Worm (Caenorhabditis elegans) whole organism, late embryonic: ENCODE data around the gene F55A11.8.

Source experiments
- C08G9.2 ChIP-seq: sonication (generic microtip); optimal IDR thresholded peaks from 2 replicates; lab custom pipeline; 2016; ENCODE audit warnings: mild to moderate bottlenecking, missing genetic modification characterization, moderate library complexity, missing compliant biosample characterization
- C38D4.7 ChIP-seq: fragments of 200-800 bp; sonication (Bioruptor generic); optimal IDR thresholded peaks from 2 replicates; lab custom pipeline; 2018; ENCODE audit warnings: mild to moderate bottlenecking, missing genetic modification characterization, moderate library complexity, missing compliant biosample characterization
- F13H6.1 ChIP-seq: sonication (generic microtip); optimal IDR thresholded peaks from 2 replicates; lab custom pipeline; 2016; ENCODE audit warnings: missing genetic modification characterization, missing compliant biosample characterization
- K09A11.1 ChIP-seq: sonication (generic microtip); optimal IDR thresholded peaks from 2 replicates; lab custom pipeline; 2017; ENCODE audit warnings: antibody characterized with exemption, mild to moderate bottlenecking, missing genetic modification characterization, missing compliant biosample characterization; ENCODE audit not compliant: insufficient read depth
- T23F11.4 ChIP-seq: fragments of 200-800 bp; sonication (Bioruptor generic); optimal IDR thresholded peaks from 2 replicates; lab custom pipeline; 2018; ENCODE audit warnings: mild to moderate bottlenecking, missing genetic modification characterization, missing compliant biosample characterization
- Y22D7AL.16 ChIP-seq: sonication (generic microtip); optimal IDR thresholded peaks from 2 replicates; lab custom pipeline; 2016; ENCODE audit warnings: missing genetic modification characterization, missing compliant biosample characterization
- ama-1 ChIP-seq: fragments of 150-350 bp; optimal IDR thresholded peaks from 2 replicates; lab custom pipeline; 2014
- ceh-14 ChIP-seq: sonication (generic microtip); optimal IDR thresholded peaks from 2 replicates; lab custom pipeline; 2016; ENCODE audit warnings: missing genotype, missing genetic modification characterization, missing compliant biosample characterization
- ceh-18 ChIP-seq: sonication (generic microtip); optimal IDR thresholded peaks from 2 replicates; lab custom pipeline; 2016; ENCODE audit warnings: missing genetic modification characterization, missing compliant biosample characterization
- ceh-19 ChIP-seq: fragments of 200-800 bp; sonication (Bioruptor generic); optimal IDR thresholded peaks from 2 replicates; lab custom pipeline; 2018; ENCODE audit warnings: mild to moderate bottlenecking, missing genetic modification characterization, missing compliant biosample characterization
- ceh-24 ChIP-seq: sonication (generic microtip); optimal IDR thresholded peaks from 2 replicates; lab custom pipeline; 2016; ENCODE audit warnings: mild to moderate bottlenecking, missing genetic modification characterization, missing compliant biosample characterization
- ceh-30 ChIP-seq: fragments of 150-350 bp; optimal IDR thresholded peaks from 2 replicates; lab custom pipeline; 2014; ENCODE audit warnings: missing biosample characterization, missing genetic modification characterization
- ceh-34 ChIP-seq: sonication (generic microtip); optimal IDR thresholded peaks from 2 replicates; lab custom pipeline; 2016; ENCODE audit warnings: mild to moderate bottlenecking, missing genetic modification characterization, missing compliant biosample characterization
- ceh-45 ChIP-seq: fragments of 200-800 bp; sonication (Bioruptor generic); IDR thresholded peaks from 2 replicates; pipeline ENCODE4 v1.3.6; 2022; ENCODE audit warnings: missing genetic modification reagents, missing genetic modification characterization, missing compliant biosample characterization
- ceh-48 ChIP-seq: sonication (generic microtip); optimal IDR thresholded peaks from 2 replicates; lab custom pipeline; 2016; ENCODE audit warnings: missing genetic modification characterization, inconsistent platforms, missing compliant biosample characterization
- ceh-6 ChIP-seq: fragments of 200-800 bp; sonication (Bioruptor generic); optimal IDR thresholded peaks from 2 replicates; lab custom pipeline; 2018; ENCODE audit warnings: mild to moderate bottlenecking, missing genetic modification characterization, missing compliant biosample characterization
- ceh-9 ChIP-seq: sonication (generic microtip); optimal IDR thresholded peaks from 2 replicates; lab custom pipeline; 2016; ENCODE audit warnings: mild to moderate bottlenecking, missing genetic modification characterization, inconsistent platforms, missing compliant biosample characterization
- dve-1 ChIP-seq: sonication (generic microtip); optimal IDR thresholded peaks from 2 replicates; lab custom pipeline; 2017; ENCODE audit warnings: antibody characterized with exemption, mild to moderate bottlenecking, missing genetic modification characterization, missing compliant biosample characterization
- elt-2 ChIP-seq: sonication (generic microtip); optimal IDR thresholded peaks from 2 replicates; lab custom pipeline; 2016; ENCODE audit warnings: missing genetic modification reagents, missing genetic modification characterization, missing compliant biosample characterization
- elt-4 ChIP-seq: sonication (generic microtip); optimal IDR thresholded peaks from 2 replicates; lab custom pipeline; 2016; ENCODE audit warnings: missing genetic modification characterization, missing compliant biosample characterization
- ets-4 ChIP-seq: sonication (generic microtip); optimal IDR thresholded peaks from 2 replicates; lab custom pipeline; 2016; ENCODE audit warnings: missing genetic modification characterization, missing compliant biosample characterization
- fkh-10 ChIP-seq: fragments of 150-350 bp; optimal IDR thresholded peaks from 2 replicates; lab custom pipeline; 2014; ENCODE audit warnings: missing biosample characterization, missing genetic modification reagents, missing genetic modification characterization
- hlh-13 ChIP-seq: fragments of 200-800 bp; sonication (Bioruptor generic); optimal IDR thresholded peaks from 2 replicates; lab custom pipeline; 2018; ENCODE audit warnings: mild to moderate bottlenecking, missing genetic modification characterization, missing compliant biosample characterization
- hlh-15 ChIP-seq: sonication (generic microtip); optimal IDR thresholded peaks from 2 replicates; lab custom pipeline; 2016; ENCODE audit warnings: missing genetic modification characterization, missing compliant biosample characterization
- hlh-6 ChIP-seq: sonication (generic microtip); optimal IDR thresholded peaks from 2 replicates; lab custom pipeline; 2016; ENCODE audit warnings: missing genotype, missing genetic modification characterization, missing compliant biosample characterization
- mec-3 ChIP-seq: sonication (generic microtip); optimal IDR thresholded peaks from 2 replicates; lab custom pipeline; 2016; ENCODE audit warnings: borderline replicate concordance, missing genetic modification characterization, missing compliant biosample characterization
- nhr-11 ChIP-seq: fragments of 150-350 bp; optimal IDR thresholded peaks from 2 replicates; lab custom pipeline; 2014; ENCODE audit warnings: missing biosample characterization, missing genetic modification characterization
- npax-4 ChIP-seq: sonication (generic microtip); optimal IDR thresholded peaks from 2 replicates; lab custom pipeline; 2016; ENCODE audit warnings: missing genetic modification characterization, missing compliant biosample characterization
- odd-2 ChIP-seq: sonication (generic microtip); optimal IDR thresholded peaks from 2 replicates; lab custom pipeline; 2017; ENCODE audit warnings: antibody characterized with exemption, mild to moderate bottlenecking, missing genetic modification characterization, missing compliant biosample characterization
- pat-9 ChIP-seq: fragments of 200-800 bp; sonication (Bioruptor generic); optimal IDR thresholded peaks from 2 replicates; lab custom pipeline; 2018; ENCODE audit warnings: mild to moderate bottlenecking, missing genetic modification characterization, moderate library complexity, missing compliant biosample characterization
- pha-4 ChIP-seq: fragments of 150-350 bp; optimal IDR thresholded peaks from 2 replicates; lab custom pipeline; 2018; ENCODE audit warnings: missing biosample characterization, missing genetic modification reagents, missing genetic modification characterization
- pros-1 ChIP-seq: fragments of 150-350 bp; optimal IDR thresholded peaks from 2 replicates; lab custom pipeline; 2014; ENCODE audit warnings: missing biosample characterization, missing genetic modification reagents, missing genetic modification characterization
- sox-2 ChIP-seq: fragments of 200-800 bp; sonication (Bioruptor generic); IDR thresholded peaks from 2 replicates; pipeline ENCODE4 v1.3.6; 2022; ENCODE audit warnings: missing genetic modification reagents, missing genetic modification characterization, missing compliant biosample characterization
- sox-4 ChIP-seq: sonication (generic microtip); optimal IDR thresholded peaks from 2 replicates; lab custom pipeline; 2017; ENCODE audit warnings: mild to moderate bottlenecking, missing genetic modification characterization, inconsistent platforms, missing compliant biosample characterization
- ttx-3 ChIP-seq: sonication (generic microtip); optimal IDR thresholded peaks from 2 replicates; lab custom pipeline; 2016; ENCODE audit warnings: missing genetic modification reagents, missing genetic modification characterization, missing compliant biosample characterization
- unc-3 ChIP-seq, 2 experiments: fragments of 200-800 bp in 1 of 2; sonication (Bioruptor generic) in 1 of 2; sonication (generic microtip) in 1 of 2; conservative IDR thresholded peaks in 1 of 2; optimal IDR thresholded peaks in 1 of 2; 2 replicates each; pipeline versions ENCODE4 v1.3.6 to Lab custom; 2016 to 2022; ENCODE audit warnings: missing compliant biosample characterization in 2 of 2, missing genetic modification characterization in 2 of 2, missing genetic modification reagents in 1 of 2
- unc-55 ChIP-seq: sonication (generic microtip); optimal IDR thresholded peaks from 2 replicates; lab custom pipeline; 2017; ENCODE audit warnings: missing biosample characterization, missing genetic modification reagents, missing genetic modification characterization
- unc-86 ChIP-seq: sonication (generic microtip); optimal IDR thresholded peaks from 2 replicates; lab custom pipeline; 2016; ENCODE audit warnings: missing genetic modification characterization, missing compliant biosample characterization

Gene F55A11.8

ce11 chrV:11773934-11774333 lies 14.1 kb upstream of the F55A11.8 start (continued):
- TF ChIP-seq ttx-3 (no peak), mec-3 (tag; lab: Kevin White, UChicago) (no peak), pha-4 (tag; lab: Kevin White, UChicago) (no peak)
- TF ChIP-seq, all 69 proteins: peak for 0

ce11 chrV:11776538-11776937 lies 11.4 kb upstream of the F55A11.8 start, which contains the start of gene F55A11.6:
F55A11.6 (plus strand) TSS chrV:11776838.
- TF ChIP-seq Y22D7AL.16 (no peak), ceh-18 (tag; lab: Kevin White, UChicago) (no peak), K09A11.1 (tag; lab: Kevin White, UChicago) (no peak), hlh-15 (tag; lab: Kevin White, UChicago) (no peak), unc-55 (GFP tag; lab: Kevin White, UChicago) (no peak), nhr-11 (no peak), ceh-9 (tag; lab: Kevin White, UChicago) (no peak), hlh-13 (GFP tag; lab: Kevin White, UChicago) (no peak), ttx-3 (no peak), ceh-19 (GFP tag; lab: Kevin White, UChicago) (no peak), ceh-14 (tag; lab: Kevin White, UChicago) (no peak), C38D4.7 (GFP tag; lab: Kevin White, UChicago) (no peak), F13H6.1 (tag; lab: Kevin White, UChicago) (no peak), pros-1 (tag; lab: Kevin White, UChicago) (no peak), elt-4 (no peak), fkh-10 (GFP tag; lab: Kevin White, UChicago) (no peak), unc-3 (GFP tag; conservative IDR thresholded peaks at IDR 0.05; lab: Robert Waterston, UW) (no peak), unc-3 (tag; optimal IDR thresholded peaks at IDR 0.05; lab: Kevin White, UChicago) (no peak), ceh-30 (no peak)

DNA sequence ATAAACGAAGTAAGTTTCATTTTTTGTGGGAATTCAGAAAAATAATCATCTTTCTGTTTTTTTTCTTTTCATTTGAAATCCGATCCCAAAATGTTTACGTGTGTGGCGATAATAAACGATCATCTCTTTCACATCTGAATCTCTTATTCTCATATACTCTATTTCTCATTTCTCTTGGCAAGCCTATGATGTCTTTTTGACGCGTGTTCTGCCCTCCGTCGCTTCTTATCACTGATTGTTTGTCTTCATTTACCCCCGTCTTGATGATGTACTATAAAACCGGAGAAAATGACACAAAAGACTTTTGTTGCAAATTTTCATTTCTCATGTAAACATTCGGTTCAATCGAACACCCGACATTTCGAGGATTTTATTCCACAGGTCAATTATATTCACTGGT lies 10.1 kb upstream of the F55A11.8 start:
- TF ChIP-seq ceh-18 (tag; lab: Kevin White, UChicago) (peak; percentile 12), ets-4 (tag; lab: Kevin White, UChicago) (no peak)

DNA sequence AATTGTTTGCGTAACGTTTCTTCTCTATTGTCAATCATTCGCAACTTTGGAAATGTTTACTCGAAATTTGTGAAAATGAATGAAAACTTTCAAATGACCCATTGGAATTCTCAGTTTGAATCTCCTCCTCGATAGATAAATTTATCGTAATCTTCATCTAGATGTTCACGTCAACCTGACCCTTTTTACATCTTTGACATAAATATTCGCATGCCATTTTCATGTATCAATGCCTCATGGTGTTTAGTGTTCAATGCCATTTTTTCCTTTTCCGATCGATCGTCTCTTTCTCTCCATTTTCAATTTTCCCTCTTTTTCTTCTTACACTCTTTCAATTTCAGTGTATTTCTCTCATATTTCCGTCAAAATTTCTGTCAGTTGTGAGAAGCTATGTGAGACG lies 8.7 kb upstream of the F55A11.8 start:
- TF ChIP-seq ceh-9 (tag; lab: Kevin White, UChicago) (no peak), sox-4 (tag; lab: Kevin White, UChicago) (no peak), odd-2 (tag; lab: Kevin White, UChicago) (no peak), elt-2 (no peak)

- TF ChIP-seq dve-1 (tag; lab: Kevin White, UChicago): no peak
- no peak for TF ChIP-seq K09A11.1 (tag; lab: Kevin White, UChicago)
- TF ChIP-seq sox-2 (GFP tag; lab: Robert Waterston, UW): no peak
- TF ChIP-seq unc-55 (GFP tag; lab: Kevin White, UChicago): peak; percentile 88
Measured at ce11 chrV:11779810-11780209, 8.2 kb upstream of the F55A11.8 start.

DNA sequence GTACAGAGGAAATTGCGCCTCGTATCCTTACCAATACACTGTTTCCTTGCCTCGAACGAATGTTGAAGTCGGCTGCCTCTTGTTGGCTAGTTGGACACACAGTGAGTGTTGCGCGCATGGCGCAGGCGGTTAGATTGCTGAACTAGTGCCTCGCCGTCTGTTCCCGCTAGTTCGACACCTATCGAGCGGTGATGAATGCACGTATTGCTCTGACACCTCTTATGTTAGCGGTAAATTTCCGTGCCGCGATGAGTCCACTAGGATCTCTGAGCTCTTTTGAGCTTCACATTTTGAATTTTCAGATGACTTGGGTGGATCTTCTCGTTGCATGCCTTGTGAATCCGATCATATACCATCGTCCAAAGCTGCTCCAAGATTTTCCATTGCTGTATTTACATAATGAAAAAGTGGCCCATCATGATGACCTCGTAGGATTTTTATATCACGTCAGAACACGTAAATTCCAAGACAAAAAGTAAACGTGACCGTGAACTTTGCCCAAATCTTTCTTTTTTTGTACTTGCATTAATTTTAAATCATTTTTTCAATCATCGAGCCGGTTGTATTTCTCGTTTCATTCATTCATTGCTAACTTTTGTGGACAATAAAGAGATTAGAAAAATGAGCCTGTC lies 5.1 kb upstream of the F55A11.8 start, which contains the start of gene F55A11.11:
F55A11.11 (plus strand) TSS at position 341 of the 632 bp plus-strand sequence.
- TF ChIP-seq pat-9 (tag; lab: Kevin White, UChicago): peak; percentile 97
- TF ChIP-seq ceh-34 (tag; lab: Kevin White, UChicago): peak; percentile 92
- TF ChIP-seq ama-1: no peak
- TF ChIP-seq C08G9.2 (tag; lab: Kevin White, UChicago): peak; percentile 82
- TF ChIP-seq ceh-24 (tag; lab: Kevin White, UChicago): peak; percentile 88
- peak; percentile 93 for TF ChIP-seq unc-3 (GFP tag; conservative IDR thresholded peaks at IDR 0.05; lab: Robert Waterston, UW)
- TF ChIP-seq unc-3 (tag; optimal IDR thresholded peaks at IDR 0.05; lab: Kevin White, UChicago): peak; percentile 92
- peak; percentile 96 for TF ChIP-seq ceh-6 (GFP tag; lab: Kevin White, UChicago)
- TF ChIP-seq T23F11.4 (GFP tag; lab: Kevin White, UChicago): peak; percentile 92
- TF ChIP-seq nhr-11: no peak
- peak; percentile 78 for TF ChIP-seq K09A11.1 (tag; lab: Kevin White, UChicago)
- TF ChIP-seq ceh-48 (tag; lab: Kevin White, UChicago): peak; percentile 91
- TF ChIP-seq npax-4 (tag; lab: Kevin White, UChicago): peak; percentile 90
- peak; percentile 80 for TF ChIP-seq mec-3 (tag; lab: Kevin White, UChicago)
- peak; percentile 96 for TF ChIP-seq elt-2
- TF ChIP-seq hlh-6 (tag; lab: Kevin White, UChicago): peak; percentile 93
- peak; percentile 81; the same call in 1 of the 2 replicates for TF ChIP-seq ceh-45 (GFP tag; lab: Robert Waterston, UW)
- TF ChIP-seq Y22D7AL.16: peak; percentile 89
- TF ChIP-seq fkh-10 (GFP tag; lab: Kevin White, UChicago): peak; percentile 85
- TF ChIP-seq ttx-3: peak; percentile 82
- peak; percentile 85 for TF ChIP-seq unc-86 (tag; lab: Kevin White, UChicago)
- TF ChIP-seq sox-4 (tag; lab: Kevin White, UChicago): peak; percentile 97
- TF ChIP-seq ceh-14 (tag; lab: Kevin White, UChicago): peak; percentile 94
- TF ChIP-seq odd-2 (tag; lab: Kevin White, UChicago): peak; percentile 56
- peak; percentile 73 for TF ChIP-seq pros-1 (tag; lab: Kevin White, UChicago)
